Worm (Caenorhabditis elegans) whole organism, L2 larva: Measurements from ENCODE around the gene F13D12.5.

Source experiments
- C34F6.9 ChIP-seq: fragments of 150-350 bp; optimal IDR thresholded peaks from 2 replicates; lab custom pipeline; 2014; ENCODE audit warnings: missing biosample characterization, missing genetic modification characterization
- F13H6.1 ChIP-seq: sonication (generic microtip); optimal IDR thresholded peaks from 2 replicates; lab custom pipeline; 2016; ENCODE audit warnings: missing genetic modification characterization, missing compliant biosample characterization
- R02D3.7 ChIP-seq: fragments of 150-350 bp; optimal IDR thresholded peaks from 2 replicates; lab custom pipeline; 2014; ENCODE audit warnings: missing biosample characterization, missing genetic modification characterization
- Y55F3AM.14 ChIP-seq: fragments of 200-800 bp; sonication (Bioruptor generic); optimal IDR thresholded peaks from 2 replicates; lab custom pipeline; 2018; ENCODE audit warnings: mild to moderate bottlenecking, missing genetic modification characterization, missing compliant biosample characterization
- ZK546.5 ChIP-seq: sonication (generic microtip); optimal IDR thresholded peaks from 2 replicates; lab custom pipeline; 2017; ENCODE audit warnings: missing biosample characterization, missing genetic modification characterization
- alr-1 ChIP-seq: fragments of 150-350 bp; optimal IDR thresholded peaks from 2 replicates; lab custom pipeline; 2014; ENCODE audit warnings: missing biosample characterization, missing genetic modification characterization
- aly-2 ChIP-seq: fragments of 150-350 bp; optimal IDR thresholded peaks from 2 replicates; lab custom pipeline; 2014; ENCODE audit warnings: missing biosample characterization, missing genetic modification characterization
- ama-1 ChIP-seq: fragments of 150-350 bp; optimal IDR thresholded peaks from 2 replicates; lab custom pipeline; 2018; ENCODE audit warnings: inconsistent platforms
- blmp-1 ChIP-seq: sonication (generic microtip); optimal IDR thresholded peaks from 2 replicates; lab custom pipeline; 2017; ENCODE audit warnings: missing genetic modification characterization, mild to moderate bottlenecking, missing compliant biosample characterization, antibody characterized with exemption, moderate library complexity; ENCODE audit not compliant: insufficient read depth
- ceh-82 ChIP-seq: fragments of 150-350 bp; optimal IDR thresholded peaks from 2 replicates; lab custom pipeline; 2014; ENCODE audit warnings: missing biosample characterization, missing genetic modification characterization
- crh-2 ChIP-seq: sonication (generic microtip); optimal IDR thresholded peaks from 2 replicates; lab custom pipeline; 2017; ENCODE audit warnings: missing biosample characterization, missing genetic modification characterization
- elt-1 ChIP-seq: fragments of 150-350 bp; optimal IDR thresholded peaks from 2 replicates; lab custom pipeline; 2014; ENCODE audit warnings: missing biosample characterization, missing genetic modification characterization
- fos-1 ChIP-seq: fragments of 150-350 bp; optimal IDR thresholded peaks from 2 replicates; lab custom pipeline; 2014; ENCODE audit warnings: missing biosample characterization, missing genetic modification characterization
- gmeb-1 ChIP-seq: fragments of 150-350 bp; optimal IDR thresholded peaks from 2 replicates; lab custom pipeline; 2014; ENCODE audit warnings: missing biosample characterization, missing genetic modification characterization
- lin-13 ChIP-seq: fragments of 150-350 bp; optimal IDR thresholded peaks from 2 replicates; lab custom pipeline; 2014; ENCODE audit warnings: missing biosample characterization, missing genetic modification reagents, missing genetic modification characterization
- mab-5 ChIP-seq: fragments of 150-350 bp; optimal IDR thresholded peaks from 2 replicates; lab custom pipeline; 2014; ENCODE audit warnings: missing biosample characterization, missing genetic modification characterization
- mdl-1 ChIP-seq, 2 experiments: fragments of 150-350 bp in 1 of 2; sonication (generic microtip) in 1 of 2; optimal IDR thresholded peaks; 2 replicates each; lab custom pipeline; 2017; ENCODE audit warnings: missing biosample characterization in 2 of 2, missing genetic modification characterization in 2 of 2
- nhr-11 ChIP-seq: fragments of 150-350 bp; optimal IDR thresholded peaks from 2 replicates; lab custom pipeline; 2014; ENCODE audit warnings: missing biosample characterization, missing genetic modification characterization
- nhr-12 ChIP-seq: fragments of 150-350 bp; optimal IDR thresholded peaks from 2 replicates; lab custom pipeline; 2014; ENCODE audit warnings: missing biosample characterization, missing genetic modification characterization
- nhr-21 ChIP-seq: fragments of 150-350 bp; optimal IDR thresholded peaks from 2 replicates; lab custom pipeline; 2014; ENCODE audit warnings: missing biosample characterization, missing genetic modification characterization
- nhr-23 ChIP-seq: fragments of 150-350 bp; optimal IDR thresholded peaks from 2 replicates; lab custom pipeline; 2014; ENCODE audit warnings: missing biosample characterization, missing genetic modification reagents, missing genetic modification characterization
- nhr-237 ChIP-seq: fragments of 150-350 bp; optimal IDR thresholded peaks from 2 replicates; lab custom pipeline; 2014; ENCODE audit warnings: missing biosample characterization, missing genetic modification characterization
- nhr-6 ChIP-seq: fragments of 150-350 bp; optimal IDR thresholded peaks from 2 replicates; lab custom pipeline; 2014; ENCODE audit warnings: missing biosample characterization, missing genetic modification characterization
- nhr-77 ChIP-seq: fragments of 150-350 bp; optimal IDR thresholded peaks from 2 replicates; lab custom pipeline; 2014; ENCODE audit warnings: missing biosample characterization, missing genetic modification characterization
- peb-1 ChIP-seq: fragments of 150-350 bp; optimal IDR thresholded peaks from 2 replicates; lab custom pipeline; 2014; ENCODE audit warnings: missing biosample characterization, missing genetic modification characterization
- sem-4 ChIP-seq: fragments of 150-350 bp; optimal IDR thresholded peaks from 2 replicates; lab custom pipeline; 2014; ENCODE audit warnings: missing biosample characterization, missing genetic modification reagents, missing genetic modification characterization
- skn-1 ChIP-seq: sonication (generic microtip); optimal IDR thresholded peaks from 2 replicates; lab custom pipeline; 2017; ENCODE audit warnings: missing biosample characterization, missing genetic modification characterization
- sma-3 ChIP-seq: sonication (generic microtip); optimal IDR thresholded peaks from 2 replicates; lab custom pipeline; 2016; ENCODE audit warnings: missing genetic modification reagents, missing genetic modification characterization, missing compliant biosample characterization
- sma-9 ChIP-seq, 2 experiments: fragments of 150-350 bp in 1 of 2; sonication (generic microtip) in 1 of 2; optimal IDR thresholded peaks; 2 replicates each; lab custom pipeline; 2014 to 2016; ENCODE audit warnings: missing genetic modification characterization in 2 of 2, mild to moderate bottlenecking in 1 of 2, missing biosample characterization in 1 of 2, missing compliant biosample characterization in 1 of 2, missing genetic modification reagents in 1 of 2, moderate library complexity in 1 of 2
- snpc-4 ChIP-seq: fragments of 150-350 bp; optimal IDR thresholded peaks from 2 replicates; lab custom pipeline; 2014; ENCODE audit warnings: missing biosample characterization, missing genetic modification characterization
- unc-39 ChIP-seq: fragments of 150-350 bp; optimal IDR thresholded peaks from 2 replicates; lab custom pipeline; 2014; ENCODE audit warnings: missing biosample characterization, missing genetic modification characterization
- unc-55 ChIP-seq: fragments of 150-350 bp; sonication (generic microtip); optimal IDR thresholded peaks from 3 replicates; lab custom pipeline; 2014; ENCODE audit warnings: missing biosample characterization, missing genetic modification reagents, missing genetic modification characterization
- unc-62 ChIP-seq: fragments of 150-350 bp; optimal IDR thresholded peaks from 2 replicates; lab custom pipeline; 2014; ENCODE audit warnings: missing biosample characterization, missing genetic modification reagents, missing genetic modification characterization
- zag-1 ChIP-seq: fragments of 150-350 bp; optimal IDR thresholded peaks from 2 replicates; lab custom pipeline; 2014; ENCODE audit warnings: missing biosample characterization, missing genetic modification characterization
- ztf-1 ChIP-seq: fragments of 200-800 bp; sonication (Bioruptor generic); conservative IDR thresholded peaks from 2 replicates; pipeline ENCODE4 v1.3.6; 2022; ENCODE audit warnings: missing genetic modification characterization, missing compliant biosample characterization
- ztf-4 ChIP-seq: fragments of 150-350 bp; optimal IDR thresholded peaks from 2 replicates; lab custom pipeline; 2014; ENCODE audit warnings: missing biosample characterization, missing genetic modification characterization

The F13D12.5 gene

ce11 chrII:11726470-11727106, at the start of gene F13D12.5:
Gene F13D12.5, plus strand, starts transcription at chrII:11726814.
- TF ChIP-seq skn-1 (tag; lab: Kevin White, UChicago), result no peak
- no peak for TF ChIP-seq nhr-11 (tag; lab: Kevin White, UChicago)
- no peak for TF ChIP-seq alr-1 (tag; lab: Kevin White, UChicago)
- TF ChIP-seq ztf-4 (tag; lab: Kevin White, UChicago), result peak; percentile 38
- no peak for TF ChIP-seq aly-2 (tag; lab: Kevin White, UChicago)

- TF ChIP-seq sem-4 (no peak), nhr-12 (tag; lab: Kevin White, UChicago) (no peak), peb-1 (no peak), ceh-82 (no peak), R02D3.7 (no peak), snpc-4 (no peak), ama-1 (lab: Kevin White, UChicago) (no peak), crh-2 (no peak), sma-9 (GFP tag; optimal IDR thresholded peaks at IDR 0.05; lab: Kevin White, UChicago) (no peak), sma-9 (tag; optimal IDR thresholded peaks at IDR 0.05; lab: Kevin White, UChicago) (no peak)
These were observed 46.4 kb upstream of the F13D12.5 start for ce11 chrII:11680220-11680619.

- TF ChIP-seq sma-3 (GFP tag; lab: Kevin White, UChicago) (no peak), C34F6.9 (tag; lab: Kevin White, UChicago) (no peak), unc-62 (no peak), nhr-77 (tag; lab: Kevin White, UChicago) (no peak), ztf-1 (no peak), lin-13 (no peak), nhr-23 (no peak), ama-1 (lab: Kevin White, UChicago) (no peak), zag-1 (no peak), skn-1 (tag; lab: Kevin White, UChicago) (no peak), mab-5 (tag; lab: Kevin White, UChicago) (no peak), aly-2 (tag; lab: Kevin White, UChicago) (no peak)
These were observed 45.3 kb upstream of the F13D12.5 start, which contains the start of the genes sfxn-1.4 and C47D12.4 for ce11 chrII:11681136-11681824. Gene sfxn-1.4, minus strand, starts transcription at chrII:11681236. Gene C47D12.4, plus strand, starts transcription at chrII:11681774.

- no peak for TF ChIP-seq elt-1
- TF ChIP-seq zag-1, result no peak
- TF ChIP-seq ztf-4 (tag; lab: Kevin White, UChicago), result no peak
- no peak for TF ChIP-seq ceh-82
- no peak for TF ChIP-seq nhr-6 (tag; lab: Kevin White, UChicago)
- no peak for TF ChIP-seq F13H6.1 (tag; lab: Kevin White, UChicago)
- no peak for TF ChIP-seq blmp-1
- TF ChIP-seq lin-13, result no peak
- no peak for TF ChIP-seq ama-1 (lab: Kevin White, UChicago)
- no peak for TF ChIP-seq sma-3 (GFP tag; lab: Kevin White, UChicago)
- TF ChIP-seq sem-4, result no peak
- no peak for TF ChIP-seq gmeb-1 (tag; lab: Kevin White, UChicago)
- no peak for TF ChIP-seq fos-1
- no peak for TF ChIP-seq mdl-1 (tag; optimal IDR thresholded peaks at IDR 0.05; lab: Kevin White, UChicago)
- TF ChIP-seq unc-39 (tag; lab: Kevin White, UChicago), result no peak
- no peak for TF ChIP-seq nhr-237 (tag; lab: Kevin White, UChicago)
- TF ChIP-seq nhr-77 (tag; lab: Kevin White, UChicago), result no peak
- no peak for TF ChIP-seq C34F6.9 (tag; lab: Kevin White, UChicago)
These were observed 41.4 kb upstream of the F13D12.5 start, which contains the start of gene C47D12.5 for ce11 chrII:11685177-11685576. Gene C47D12.5, minus strand, starts transcription at chrII:11685277.

DNA sequence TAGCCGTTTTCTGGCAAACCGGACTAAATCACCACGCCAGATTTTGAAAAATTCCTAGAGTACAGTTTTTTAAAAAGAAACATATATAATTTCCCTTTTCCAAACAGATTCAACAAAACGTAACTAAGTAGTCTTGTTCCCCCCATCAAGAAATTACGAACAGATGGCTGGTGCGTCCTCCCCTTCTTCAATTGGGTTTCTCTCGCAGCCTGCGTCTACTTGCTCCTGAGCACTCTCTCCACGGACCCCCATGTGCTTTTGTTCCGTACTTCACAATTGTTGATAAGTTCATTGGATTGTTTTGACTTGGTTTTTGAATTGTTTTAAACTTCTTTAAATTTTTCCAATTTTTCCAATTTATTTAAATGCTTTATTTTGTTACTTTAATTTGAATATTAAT, 38.6 kb upstream of the F13D12.5 start:
- TF ChIP-seq unc-55, result peak; percentile 9
- TF ChIP-seq elt-1, result no peak
- TF ChIP-seq C34F6.9 (tag; lab: Kevin White, UChicago), result peak; percentile 16
- no peak for TF ChIP-seq nhr-6 (tag; lab: Kevin White, UChicago)
- no peak for TF ChIP-seq ZK546.5 (tag; lab: Kevin White, UChicago)
- no peak for TF ChIP-seq nhr-21 (tag; lab: Kevin White, UChicago)
- TF ChIP-seq sma-3 (GFP tag; lab: Kevin White, UChicago), result no peak
- TF ChIP-seq Y55F3AM.14, result no peak
- TF ChIP-seq, all 48 proteins: peak for 2
